Fruit fly (Drosophila melanogaster): ENCODE measurements around the gene CG3847.
A peak's percentile ranks its signal among the peaks of the same experiment; 100 is the strongest.

The CG3847 gene

dm6 chrX:6356748-6357397, 10.0 kb downstream of the CG3847 start (continued):
- TF ChIP-seq az2 (GFP tag; optimal IDR thresholded peaks at IDR 0.05) (no peak), onecut (GFP tag; IDR thresholded peaks at IDR 0.05) (no peak), Hey (tag; optimal IDR thresholded peaks at IDR 0.05) (peak; percentile 75), chm (GFP tag; IDR thresholded peaks at IDR 0.05) (no peak), D (optimal IDR thresholded peaks at IDR 0.05) (no peak), D (GFP tag; optimal IDR thresholded peaks at IDR 0.05) (no peak), CG34376 (GFP tag; optimal IDR thresholded peaks at IDR 0.05) (peak; percentile 89), Max (GFP tag; optimal IDR thresholded peaks at IDR 0.05) (no peak), gce (GFP tag; IDR thresholded peaks at IDR 0.05) (no peak), tgo (GFP tag; IDR thresholded peaks at IDR 0.05) (no peak), CG13624 (GFP tag; optimal IDR thresholded peaks at IDR 0.05) (no peak), CG7372 (GFP tag; IDR thresholded peaks at IDR 0.05) (no peak), CG32772 (GFP tag; IDR thresholded peaks at IDR 0.05) (peak; percentile 42; the same call in 1 of the 2 replicates), C15 (GFP tag; IDR thresholded peaks at IDR 0.05) (no peak), Chrac-16 (GFP tag; optimal IDR thresholded peaks at IDR 0.05) (no peak), ttk (GFP tag; IDR thresholded peaks at IDR 0.05) (no peak), sr (GFP tag; IDR thresholded peaks at IDR 0.05) (no peak), cg (GFP tag; optimal IDR thresholded peaks at IDR 0.05) (peak; percentile 54), Lhr (GFP tag; optimal IDR thresholded peaks at IDR 0.05) (no peak), crol (GFP tag; IDR thresholded peaks at IDR 0.05) (peak; percentile 95), slou (GFP tag; optimal IDR thresholded peaks at IDR 0.05) (no peak), Hr78 (GFP tag; optimal IDR thresholded peaks at IDR 0.05) (no peak), pnt (GFP tag; optimal IDR thresholded peaks at IDR 0.05) (no peak), B-H2 (GFP tag; optimal IDR thresholded peaks at IDR 0.05) (no peak), Sry-δ (GFP tag; optimal IDR thresholded peaks at IDR 0.05) (no peak), CG17186 (GFP tag; optimal IDR thresholded peaks at IDR 0.05) (no peak), slbo (GFP tag; IDR thresholded peaks at IDR 0.05) (0 out of 2 replicates have a peak, but pooled peaks have one; percentile 21), H15 (GFP tag; IDR thresholded peaks at IDR 0.05) (no peak), Hmr (GFP tag; optimal IDR thresholded peaks at IDR 0.05) (peak; percentile 31), fd64A (GFP tag; optimal IDR thresholded peaks at IDR 0.05) (no peak), CG10979 (tag; optimal IDR thresholded peaks at IDR 0.05) (no peak), Fer2 (tag; optimal IDR thresholded peaks at IDR 0.05) (no peak), row (GFP tag; IDR thresholded peaks at IDR 0.05) (peak; percentile 67), CG15601 (tag; optimal IDR thresholded peaks at IDR 0.05) (no peak), CG10565 (GFP tag; optimal IDR thresholded peaks at IDR 0.05) (no peak), CG12219 (GFP tag; optimal IDR thresholded peaks at IDR 0.05) (no peak), pros (GFP tag; optimal IDR thresholded peaks at IDR 0.05) (no peak), pzg (GFP tag; optimal IDR thresholded peaks at IDR 0.05) (no peak), CG16813 (GFP tag; IDR thresholded peaks at IDR 0.05; ENCODE audit: partially characterized antibody) (no peak), CG14014 (GFP tag; IDR thresholded peaks at IDR 0.05) (no peak), BEAF-32 (GFP tag; optimal IDR thresholded peaks at IDR 0.05) (no peak), Sry-β (GFP tag; optimal IDR thresholded peaks at IDR 0.05) (no peak), nmo (GFP tag; optimal IDR thresholded peaks at IDR 0.05) (peak; percentile 23), CG2889 (GFP tag; IDR thresholded peaks at IDR 0.05) (no peak), tx (GFP tag; optimal IDR thresholded peaks at IDR 0.05) (no peak), Ets97D (GFP tag; optimal IDR thresholded peaks at IDR 0.05) (no peak), tio (GFP tag; optimal IDR thresholded peaks at IDR 0.05) (no peak), pho (GFP tag; optimal IDR thresholded peaks at IDR 0.05) (no peak), kay (GFP tag; optimal IDR thresholded peaks at IDR 0.05) (no peak), peb (GFP tag; IDR thresholded peaks at IDR 0.05) (no peak), cato (GFP tag; optimal IDR thresholded peaks at IDR 0.05; ENCODE audit: borderline replicate concordance) (no peak)
